Worm (Caenorhabditis elegans) whole organism, L4/young adult: ENCODE data around the gene R102.8.

Experiments
- W03F9.2 ChIP-seq: fragments of 150-350 bp; optimal IDR thresholded peaks from 2 replicates; lab custom pipeline; 2014; ENCODE audit warnings: missing biosample characterization, missing genetic modification characterization
- him-1 ChIP-seq: sonication (generic microtip); optimal IDR thresholded peaks from 2 replicates; lab custom pipeline; 2016; ENCODE audit warnings: missing genotype, missing genetic modification reagents, missing genetic modification characterization, missing compliant biosample characterization

DNA sequence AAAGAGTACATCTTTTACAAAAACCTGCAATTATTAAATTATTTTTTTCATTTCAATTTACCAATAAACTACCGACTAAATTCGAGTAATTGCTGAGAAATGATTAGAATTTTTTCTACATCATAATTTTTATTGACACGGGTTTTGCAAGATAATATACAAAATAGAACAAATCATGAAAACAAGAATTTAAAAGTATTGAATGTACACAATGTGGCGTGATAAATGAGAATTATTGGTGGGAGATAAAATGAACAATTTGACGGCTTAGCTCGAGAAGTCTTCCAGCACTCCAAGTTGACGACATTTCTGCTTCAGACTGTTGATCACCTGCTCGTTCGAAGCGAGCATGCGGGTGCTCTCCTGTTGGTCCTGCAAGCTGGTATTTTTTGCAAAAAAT is 5.2 kb upstream of the R102.8 start, which contains the start of gene R102.4:
- TF ChIP-seq W03F9.2 (tag; lab: Kevin White, UChicago) (no peak), him-1 (tag; lab: Kevin White, UChicago) (no peak)
